Fruit fly (Drosophila melanogaster) S2 (cell line): Measurements from ENCODE around the gene CG31910.

Source experiments
- CG8478 ChIP-seq: fragments of >200 bp; optimal IDR thresholded peaks from 2 replicates; lab custom pipeline; 2018
- CTCF ChIP-seq, 2 experiments: fragments of >200 bp; optimal IDR thresholded peaks; 2 replicates each; lab custom pipeline; 2018

DNA sequence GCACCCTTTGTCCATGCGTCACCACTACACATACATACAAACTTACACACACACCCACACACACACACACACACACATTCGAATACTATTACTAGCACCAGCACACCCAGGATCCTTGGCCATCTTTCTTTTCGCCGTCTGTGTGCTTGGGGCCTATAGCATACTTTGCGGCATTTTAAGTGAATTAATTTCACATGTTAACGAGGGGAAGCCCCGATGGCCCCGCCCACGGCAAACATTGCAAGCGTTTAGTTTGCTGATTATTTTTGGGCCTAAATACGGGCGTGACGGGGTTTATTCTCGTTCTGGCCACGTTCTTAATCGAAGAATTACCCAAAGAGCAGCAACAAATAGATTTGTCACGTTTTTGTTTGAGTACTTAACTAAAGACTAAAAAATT is 38.0 kb upstream of the CG31910 start:
- TF ChIP-seq CG8478 (no peak), CTCF (optimal IDR thresholded peaks at IDR 0.05; lab: Kevin White, UChicago) (no peak)
